Fruit fly (Drosophila melanogaster) Kc167 (cell line): ENCODE results near the gene fzy.

ENCODE experiments used
- Myc ChIP-seq: fragments of >200 bp; optimal IDR thresholded peaks from 2 replicates; lab custom pipeline; 2017; ENCODE audit warnings: missing external identifiers
- Sin3A ChIP-seq: fragments of >200 bp; optimal IDR thresholded peaks from 2 replicates; lab custom pipeline; 2018; ENCODE audit warnings: missing external identifiers
- h ChIP-seq: fragments of >200 bp; optimal IDR thresholded peaks from 3 replicates; lab custom pipeline; 2018; ENCODE audit warnings: missing external identifiers
- insv ChIP-seq: fragments of >200 bp; optimal IDR thresholded peaks from 3 replicates; lab custom pipeline; 2018; ENCODE audit warnings: missing external identifiers
- psq ChIP-seq: fragments of >200 bp; optimal IDR thresholded peaks from 2 replicates; lab custom pipeline; 2017; ENCODE audit warnings: missing external identifiers
- ttk ChIP-seq: sonication (Bioruptor generic); optimal IDR thresholded peaks from 2 replicates; lab custom pipeline; 2017; ENCODE audit warnings: missing external identifiers

fzy gene

DNA sequence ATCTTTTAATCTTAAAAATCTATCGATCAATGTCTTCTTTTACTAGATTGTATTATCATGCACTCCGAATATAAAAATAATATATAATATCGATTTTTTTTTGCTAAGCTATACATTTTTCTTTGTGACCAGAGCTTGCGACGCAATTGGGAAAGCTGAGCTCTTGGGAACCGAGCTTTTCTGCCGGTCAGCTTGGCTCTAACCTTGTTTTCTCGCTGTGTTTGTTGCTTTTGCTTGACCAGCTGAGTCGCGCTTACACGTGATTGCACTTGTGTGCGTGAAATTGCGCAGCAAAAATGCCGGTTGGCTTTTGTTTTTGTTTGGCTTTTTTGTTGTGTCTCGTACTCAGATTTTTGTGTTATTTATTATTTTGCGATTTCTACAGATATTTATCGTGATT, 37.3 kb upstream of the fzy start:
- TF ChIP-seq h (lab: Kevin White, UChicago) = no peak
- TF ChIP-seq psq = no peak
- no peak for TF ChIP-seq ttk (lab: Kevin White, UChicago)
- TF ChIP-seq Myc (lab: Kevin White, UChicago) = no peak
- TF ChIP-seq Sin3A (lab: Kevin White, UChicago) = no peak
- no peak for TF ChIP-seq insv (lab: Kevin White, UChicago)

DNA sequence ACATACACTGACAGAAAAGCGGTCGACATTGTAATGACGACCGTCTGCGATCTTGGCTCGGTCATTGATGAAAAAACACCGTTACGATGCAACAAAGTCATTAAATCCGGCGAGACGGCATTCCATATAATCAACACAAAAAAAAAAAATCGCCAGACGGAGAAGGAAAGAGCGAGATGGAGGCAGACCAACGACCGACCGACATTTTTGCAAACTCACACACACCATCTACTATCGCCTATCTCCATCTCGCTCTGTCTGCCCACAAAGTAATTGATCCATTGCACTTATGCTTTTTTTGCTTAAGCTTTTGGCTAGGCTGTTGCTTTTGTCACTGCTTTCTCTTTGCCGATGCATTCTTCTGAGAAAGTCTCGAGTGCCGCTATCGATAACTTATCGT, 36.7 kb upstream of the fzy start:
- no peak for TF ChIP-seq ttk (lab: Kevin White, UChicago)
- no peak for TF ChIP-seq Sin3A (lab: Kevin White, UChicago)
- no peak for TF ChIP-seq h (lab: Kevin White, UChicago)
- TF ChIP-seq insv (lab: Kevin White, UChicago) = no peak

DNA sequence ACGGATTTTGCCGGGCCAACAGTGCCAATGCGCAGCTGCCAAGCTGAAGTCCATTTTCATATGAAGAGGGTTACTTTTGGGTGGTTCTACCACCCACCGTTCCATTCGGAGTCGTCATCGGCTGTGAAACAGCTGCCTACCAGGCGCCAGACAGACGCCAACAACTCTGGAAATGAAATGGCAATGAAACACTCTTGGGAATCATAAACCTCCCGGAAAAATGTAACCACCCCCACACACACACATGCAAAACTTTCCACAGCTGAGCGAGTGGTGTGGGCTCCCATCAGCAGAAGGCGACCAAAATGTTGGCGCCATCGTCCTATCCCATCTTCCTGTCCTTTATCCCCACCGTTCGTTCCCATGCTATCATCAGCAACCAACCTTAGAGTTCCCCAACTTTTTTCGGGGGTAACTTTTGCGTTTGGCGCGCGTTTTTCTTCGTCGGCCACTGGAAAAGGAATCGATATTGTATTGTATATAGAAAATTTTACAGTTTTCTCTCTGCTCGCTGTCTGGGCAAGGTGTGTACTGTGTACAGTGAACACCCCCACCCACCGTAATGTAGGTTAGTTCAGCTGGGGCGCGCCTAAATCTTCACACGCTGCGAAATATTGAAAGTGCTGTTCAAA, 35.5 kb upstream of the fzy start:
- no peak for TF ChIP-seq ttk (lab: Kevin White, UChicago)

DNA sequence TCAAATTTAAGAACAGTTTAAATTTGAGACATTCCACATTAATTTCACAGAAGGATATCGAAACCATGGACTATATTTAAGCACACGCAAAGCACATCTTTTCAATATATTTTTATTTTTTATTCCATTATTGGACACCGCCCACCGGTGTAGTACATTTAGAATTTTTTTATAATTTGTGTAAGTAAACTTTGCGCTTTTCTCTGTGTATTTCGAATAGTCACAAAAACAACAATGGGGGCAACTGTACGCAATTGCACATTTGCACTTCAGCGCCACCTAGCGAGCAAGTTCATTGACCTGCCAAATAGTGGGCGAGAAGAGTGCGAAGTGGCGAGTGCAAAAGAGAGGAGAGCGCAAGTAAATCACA, 35.0 kb upstream of the fzy start:
- TF ChIP-seq ttk (lab: Kevin White, UChicago) (no peak), psq (no peak), Myc (lab: Kevin White, UChicago) (no peak), insv (lab: Kevin White, UChicago) (no peak), Sin3A (lab: Kevin White, UChicago) (no peak), h (lab: Kevin White, UChicago) (no peak)

DNA sequence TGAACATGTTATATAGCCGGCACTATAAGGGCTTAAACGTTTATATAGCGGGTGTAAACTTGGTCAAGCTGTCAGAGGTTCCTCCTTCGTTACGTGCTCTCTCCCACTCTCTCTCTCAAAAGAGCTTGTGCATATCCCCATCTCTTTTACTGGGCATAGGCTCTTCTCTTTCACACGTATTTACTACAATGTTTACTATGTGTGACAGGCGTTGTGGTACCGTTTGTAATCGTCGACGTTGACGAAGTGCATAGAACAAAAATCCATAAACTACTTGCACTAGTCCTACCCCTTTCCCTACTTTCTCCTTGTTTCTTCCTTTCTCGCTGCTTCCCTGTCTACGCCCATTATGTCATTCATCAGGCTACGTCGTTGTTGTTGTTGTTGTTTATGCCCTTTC, 33.9 kb upstream of the fzy start:
- TF ChIP-seq psq (no peak), insv (lab: Kevin White, UChicago) (no peak), ttk (lab: Kevin White, UChicago) (no peak), Myc (lab: Kevin White, UChicago) (no peak), Sin3A (lab: Kevin White, UChicago) (no peak), h (lab: Kevin White, UChicago) (no peak)

DNA sequence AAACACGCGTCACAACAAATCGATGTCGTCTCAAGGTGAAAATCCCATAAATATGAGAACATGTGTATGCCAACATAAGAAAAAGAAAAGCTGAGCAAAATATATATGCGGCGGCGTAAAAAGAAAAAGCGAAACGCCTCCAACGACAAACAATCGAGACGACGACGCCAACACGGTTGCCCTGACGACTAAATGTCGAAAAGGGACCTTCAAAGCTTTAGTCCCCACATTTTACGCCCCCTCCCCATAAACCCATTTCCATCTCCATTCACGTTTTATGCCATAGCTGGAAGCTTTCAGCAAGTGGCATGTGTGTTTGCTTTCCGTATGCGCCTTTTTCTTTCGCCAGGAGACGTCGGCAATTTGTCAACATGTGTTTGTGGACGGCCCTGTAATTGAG, 32.8 kb upstream of the fzy start:
- no peak for TF ChIP-seq h (lab: Kevin White, UChicago)
- no peak for TF ChIP-seq psq
- TF ChIP-seq insv (lab: Kevin White, UChicago) = no peak
- no peak for TF ChIP-seq Myc (lab: Kevin White, UChicago)
- TF ChIP-seq Sin3A (lab: Kevin White, UChicago) = no peak
- TF ChIP-seq ttk (lab: Kevin White, UChicago) = no peak

DNA sequence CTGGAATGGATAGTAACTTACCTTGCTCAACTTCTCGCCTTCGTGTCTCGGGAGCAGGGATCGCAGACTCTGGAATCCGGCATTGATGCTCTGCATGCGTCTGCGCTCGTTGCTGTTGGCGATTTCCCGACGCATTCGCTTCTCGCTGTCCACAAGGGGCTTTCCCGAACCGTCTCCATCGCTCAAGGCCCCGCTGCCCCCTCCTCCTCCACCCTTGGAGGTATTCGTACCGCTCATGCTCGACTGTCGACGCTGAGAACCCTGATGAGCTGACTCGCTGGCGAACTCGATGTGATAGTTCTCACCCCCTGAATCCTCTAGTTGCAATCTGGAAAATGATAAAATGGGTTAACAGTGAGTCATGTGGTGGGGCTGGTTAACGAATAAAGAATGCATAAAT, 31.9 kb upstream of the fzy start:
- TF ChIP-seq ttk (lab: Kevin White, UChicago) = no peak
- no peak for TF ChIP-seq psq
- TF ChIP-seq Myc (lab: Kevin White, UChicago) = no peak
- TF ChIP-seq insv (lab: Kevin White, UChicago) = no peak
- no peak for TF ChIP-seq h (lab: Kevin White, UChicago)
- TF ChIP-seq Sin3A (lab: Kevin White, UChicago) = no peak

DNA sequence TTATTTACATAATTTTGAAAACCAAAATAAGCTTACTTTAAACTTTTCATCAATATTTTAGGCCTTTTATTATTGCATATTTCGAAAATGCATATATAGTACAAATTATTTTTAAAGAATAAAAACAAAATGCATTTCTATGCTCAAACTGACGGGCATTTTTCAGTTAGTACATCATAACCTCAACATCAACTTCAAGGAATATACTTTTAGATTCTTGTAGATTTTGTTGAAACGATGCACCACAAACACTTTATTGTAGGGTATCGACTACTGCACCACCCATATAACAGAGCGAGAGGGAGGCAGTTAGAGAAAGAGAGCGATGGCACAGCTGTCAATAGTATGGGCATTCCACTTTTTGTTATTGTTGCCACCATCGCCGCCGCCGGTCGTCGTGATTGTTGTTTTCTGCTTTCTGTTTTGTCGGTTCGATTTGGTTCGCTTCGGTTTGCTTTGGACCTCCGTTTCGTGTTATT, 30.9 kb upstream of the fzy start:
- TF ChIP-seq h (lab: Kevin White, UChicago) = no peak
- TF ChIP-seq Sin3A (lab: Kevin White, UChicago) = no peak
- no peak for TF ChIP-seq ttk (lab: Kevin White, UChicago)
- TF ChIP-seq Myc (lab: Kevin White, UChicago) = no peak
- TF ChIP-seq insv (lab: Kevin White, UChicago) = no peak
- no peak for TF ChIP-seq psq

DNA sequence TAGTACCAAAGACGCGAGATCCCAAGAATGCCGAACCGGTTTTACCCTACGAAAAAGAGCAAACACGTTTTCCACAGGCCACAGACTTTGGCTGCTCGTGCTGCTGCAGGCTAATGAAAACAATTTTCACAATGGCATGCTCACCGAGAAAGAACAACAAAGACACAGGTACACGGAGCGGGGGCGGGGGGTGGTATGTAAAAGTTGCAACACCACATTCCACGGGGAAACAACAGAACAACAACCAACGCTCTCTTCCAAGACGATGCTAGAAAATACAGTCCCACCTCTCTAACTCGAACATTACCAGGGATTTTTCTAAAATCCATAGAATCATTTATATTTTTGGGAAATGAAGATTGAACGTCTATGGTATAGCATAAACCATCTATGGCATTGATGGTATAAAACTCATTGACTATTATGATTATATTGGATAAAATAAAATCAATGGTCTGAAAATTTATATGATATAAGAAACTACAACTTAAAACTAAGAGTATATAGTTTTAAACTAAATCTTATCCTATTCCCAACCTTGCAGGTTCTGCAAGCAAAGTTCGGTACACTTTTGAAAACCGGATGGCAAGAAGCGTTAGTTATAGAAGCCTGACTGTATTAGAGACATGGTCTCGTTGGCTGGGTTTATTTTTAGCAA, 29.2 kb upstream of the fzy start:
- TF ChIP-seq Sin3A (lab: Kevin White, UChicago) (no peak), psq (no peak), h (lab: Kevin White, UChicago) (no peak), insv (lab: Kevin White, UChicago) (no peak), ttk (lab: Kevin White, UChicago) (no peak), Myc (lab: Kevin White, UChicago) (no peak)

DNA sequence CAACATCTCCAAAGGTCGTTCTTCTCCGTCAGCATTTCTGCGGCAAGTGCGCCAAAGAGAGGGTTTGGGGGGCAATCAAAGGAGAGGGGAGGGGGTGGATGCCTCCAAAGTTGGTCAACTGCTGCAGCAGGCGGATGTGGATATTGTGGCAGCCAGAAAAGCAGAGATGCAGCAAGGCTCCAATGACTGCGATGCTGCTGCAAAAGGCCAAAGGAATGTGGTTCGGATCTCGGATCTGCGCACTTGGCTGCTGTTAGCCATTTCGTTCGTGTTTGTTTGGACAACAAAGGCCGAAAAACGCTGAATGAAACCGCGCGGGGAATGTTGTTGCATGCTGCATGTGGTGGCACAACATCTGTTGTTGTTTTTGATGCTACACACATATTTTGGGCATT, 28.7 kb upstream of the fzy start:
- TF ChIP-seq Myc (lab: Kevin White, UChicago) (no peak), Sin3A (lab: Kevin White, UChicago) (no peak), ttk (lab: Kevin White, UChicago) (no peak), psq (no peak), h (lab: Kevin White, UChicago) (no peak), insv (lab: Kevin White, UChicago) (no peak)

DNA sequence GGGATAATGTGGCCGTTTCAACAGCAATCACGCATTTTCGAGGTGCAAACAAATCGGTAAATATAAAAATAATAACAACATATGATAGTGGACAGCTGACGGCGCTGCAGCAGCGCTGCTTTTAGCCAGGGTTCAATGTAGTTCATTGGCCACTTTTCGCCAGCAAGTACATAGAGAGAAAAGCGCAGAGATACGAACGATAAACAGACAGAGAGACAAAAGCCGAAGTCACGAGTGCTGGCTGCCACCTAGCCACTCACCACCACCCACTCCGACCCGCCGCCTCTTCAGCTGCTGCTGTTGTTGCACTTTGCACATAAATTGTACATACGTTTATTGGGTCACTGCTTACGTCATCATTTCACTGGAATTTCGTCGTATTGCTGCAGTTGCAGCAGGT, 27.9 kb upstream of the fzy start:
- TF ChIP-seq ttk (lab: Kevin White, UChicago) (no peak), insv (lab: Kevin White, UChicago) (no peak), Sin3A (lab: Kevin White, UChicago) (no peak), Myc (lab: Kevin White, UChicago) (no peak), h (lab: Kevin White, UChicago) (no peak), psq (no peak)
